Worm (Caenorhabditis elegans): ENCODE measurements around the gene H04M03.11.

Gene H04M03.11

DNA sequence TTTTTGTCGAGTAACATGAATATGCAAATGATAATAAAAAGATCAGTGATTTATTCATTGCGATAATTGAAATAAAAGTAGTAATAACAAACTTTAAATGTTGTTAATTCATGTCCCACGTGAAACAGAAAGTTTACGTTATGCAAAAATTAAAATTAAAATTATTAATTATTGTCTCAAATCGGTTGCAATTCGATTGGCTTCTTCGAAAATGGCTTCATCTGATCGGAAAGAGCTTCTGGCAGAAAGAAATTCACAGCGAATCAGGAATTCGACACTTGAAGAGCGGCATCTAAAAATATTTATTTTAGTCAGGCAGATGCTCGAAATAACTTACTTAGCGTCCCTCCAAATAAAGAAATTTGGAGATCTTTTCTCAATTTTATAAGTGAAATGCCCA is 18.6 kb downstream of the H04M03.11 start, which contains the start of gene spe-27:
Gene spe-27 (minus strand): TSS at position 101 of the 400 bp plus-strand sequence.
- TF ChIP-seq lin-39 (tag; optimal IDR thresholded peaks at IDR 0.05) (no peak), jun-1 (tag; optimal IDR thresholded peaks at IDR 0.05) (no peak), ZK546.5 (tag; optimal IDR thresholded peaks at IDR 0.05) (no peak), elt-1 (tag; optimal IDR thresholded peaks at IDR 0.05) (no peak), nfya-1 (tag; optimal IDR thresholded peaks at IDR 0.05; ENCODE audit: insufficient read depth) (no peak)

DNA sequence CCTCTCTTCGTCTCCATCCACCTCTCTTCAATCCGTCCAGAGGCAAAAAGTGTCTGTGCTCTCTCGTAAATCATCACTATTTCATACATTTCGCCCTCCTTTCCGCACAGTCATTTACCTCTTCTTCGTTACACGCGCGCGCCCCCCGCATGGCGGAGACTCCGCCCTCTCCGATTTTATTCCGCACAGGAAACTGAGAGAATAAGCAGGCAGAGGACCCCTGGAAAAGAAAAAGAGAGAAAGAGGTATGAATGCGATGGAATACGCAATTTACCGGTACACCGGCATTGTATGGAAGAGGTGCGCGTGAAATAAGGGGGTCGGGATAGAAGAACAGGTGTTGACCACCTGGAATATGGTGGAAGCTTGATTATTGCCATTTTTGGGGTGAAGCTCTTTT is 23.6 kb downstream of the H04M03.11 start:
- no peak for TF ChIP-seq unc-39 (tag; optimal IDR thresholded peaks at IDR 0.05)
- no peak for TF ChIP-seq mdl-1 (tag; optimal IDR thresholded peaks at IDR 0.05)
- TF ChIP-seq elt-2 (tag; optimal IDR thresholded peaks at IDR 0.05): no peak
- TF ChIP-seq ztf-11 (tag; optimal IDR thresholded peaks at IDR 0.05): no peak
- no peak for TF ChIP-seq elt-1 (tag; optimal IDR thresholded peaks at IDR 0.05)
- no peak for TF ChIP-seq nfya-1 (tag; optimal IDR thresholded peaks at IDR 0.05; ENCODE audit: insufficient read depth)
- TF ChIP-seq nhr-12 (tag; optimal IDR thresholded peaks at IDR 0.05): no peak
- no peak for TF ChIP-seq ztf-4 (tag; optimal IDR thresholded peaks at IDR 0.05)

ce11 chrIV:5859876-5860275 is 24.5 kb downstream of the H04M03.11 start, which contains the start of gene C06E7.4:
C06E7.4 (minus strand) TSS chrIV:5859976.
- TF ChIP-seq ceh-16 (tag; optimal IDR thresholded peaks at IDR 0.05): no peak
- TF ChIP-seq elt-3 (tag; optimal IDR thresholded peaks at IDR 0.05): no peak
- TF ChIP-seq aly-2 (tag; optimal IDR thresholded peaks at IDR 0.05): no peak
- TF ChIP-seq sea-2 (GFP tag; optimal IDR thresholded peaks at IDR 0.05): no peak
- no peak for TF ChIP-seq egl-5 (tag; optimal IDR thresholded peaks at IDR 0.05)
- no peak for TF ChIP-seq fos-1 (tag; optimal IDR thresholded peaks at IDR 0.05)
- TF ChIP-seq ceh-82 (tag; optimal IDR thresholded peaks at IDR 0.05): no peak
- TF ChIP-seq elt-1 (tag; optimal IDR thresholded peaks at IDR 0.05): no peak
- TF ChIP-seq fkh-2 (tag; optimal IDR thresholded peaks at IDR 0.05): no peak
- TF ChIP-seq snpc-4 (tag; optimal IDR thresholded peaks at IDR 0.05): no peak
- TF ChIP-seq nfya-1 (tag; optimal IDR thresholded peaks at IDR 0.05; ENCODE audit: insufficient read depth): no peak
- TF ChIP-seq nhr-43 (tag; optimal IDR thresholded peaks at IDR 0.05; ENCODE audit: poor library complexity, severe bottlenecking): no peak
- no peak for TF ChIP-seq lin-39 (tag; optimal IDR thresholded peaks at IDR 0.05)
- no peak for TF ChIP-seq hmg-11 (tag; optimal IDR thresholded peaks at IDR 0.05)
- no peak for TF ChIP-seq fkh-10 (GFP tag; optimal IDR thresholded peaks at IDR 0.05)
- no peak for TF ChIP-seq eor-1 (tag; optimal IDR thresholded peaks at IDR 0.05)
- TF ChIP-seq lin-15B (tag; optimal IDR thresholded peaks at IDR 0.05): no peak
- TF ChIP-seq egl-27 (tag; optimal IDR thresholded peaks at IDR 0.05): no peak
- no peak for TF ChIP-seq ZK546.5 (tag; optimal IDR thresholded peaks at IDR 0.05)

DNA sequence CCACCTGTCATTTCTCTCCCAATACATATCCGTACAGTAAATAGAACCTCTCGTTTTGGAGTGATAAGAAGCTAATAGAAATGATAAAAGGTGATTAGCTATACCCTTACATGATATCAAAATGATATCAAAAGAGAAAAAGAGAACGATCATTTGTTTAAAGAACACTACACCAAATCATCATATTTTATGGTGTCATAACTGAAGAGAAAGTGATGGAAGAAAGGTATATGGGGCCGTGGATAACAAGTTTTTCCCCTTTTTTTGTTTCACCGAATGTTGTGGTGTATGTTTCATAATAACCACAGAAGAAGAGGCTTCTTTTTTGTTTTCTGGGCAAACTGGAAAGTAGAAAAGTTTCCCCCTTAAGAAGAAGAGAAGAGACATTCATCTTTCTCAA is 26.2 kb downstream of the H04M03.11 start:
- TF ChIP-seq eor-1 (tag; optimal IDR thresholded peaks at IDR 0.05) (no peak), aly-2 (tag; optimal IDR thresholded peaks at IDR 0.05) (no peak), nhr-237 (tag; optimal IDR thresholded peaks at IDR 0.05) (no peak), lsy-12 (tag; optimal IDR thresholded peaks at IDR 0.05) (no peak), elt-3 (tag; optimal IDR thresholded peaks at IDR 0.05) (peak in 1 of 3 experiments; percentile 78), nhr-43 (tag; optimal IDR thresholded peaks at IDR 0.05; ENCODE audit: poor library complexity, severe bottlenecking) (peak; percentile 41), pqm-1 (tag; optimal IDR thresholded peaks at IDR 0.05) (no peak), skn-1 (tag; optimal IDR thresholded peaks at IDR 0.05) (no peak), nhr-25 (tag; optimal IDR thresholded peaks at IDR 0.05) (no peak), fkh-10 (GFP tag; optimal IDR thresholded peaks at IDR 0.05) (no peak), daf-12 (tag; optimal IDR thresholded peaks at IDR 0.05) (no peak), ztf-11 (tag; optimal IDR thresholded peaks at IDR 0.05) (no peak), ZK546.5 (tag; optimal IDR thresholded peaks at IDR 0.05) (no peak), nhr-67 (tag; optimal IDR thresholded peaks at IDR 0.05) (no peak), jun-1 (tag; optimal IDR thresholded peaks at IDR 0.05) (no peak), tbx-2 (tag; optimal IDR thresholded peaks at IDR 0.05) (no peak), nhr-11 (tag; optimal IDR thresholded peaks at IDR 0.05) (no peak), nhr-28 (tag; optimal IDR thresholded peaks at IDR 0.05) (no peak), lin-15B (tag; optimal IDR thresholded peaks at IDR 0.05) (no peak), nhr-76 (tag; optimal IDR thresholded peaks at IDR 0.05) (no peak), mml-1 (tag; optimal IDR thresholded peaks at IDR 0.05) (no peak), unc-62 (GFP tag; optimal IDR thresholded peaks at IDR 0.05) (no peak), nhr-23 (tag; optimal IDR thresholded peaks at IDR 0.05) (peak; percentile 72), zag-1 (tag; optimal IDR thresholded peaks at IDR 0.05) (no peak), fkh-2 (tag; optimal IDR thresholded peaks at IDR 0.05) (no peak), ceh-9 (tag; optimal IDR thresholded peaks at IDR 0.05) (no peak), mdl-1 (tag; optimal IDR thresholded peaks at IDR 0.05) (no peak)

Measured in whole organism, L3 larva.